Worm (Caenorhabditis elegans) whole organism, mixed stage, embryonic: Measurements from ENCODE around the gene mrps-16.

ENCODE experiments used
- ceh-39 ChIP-seq: fragments of 150-350 bp; optimal IDR thresholded peaks from 2 replicates; lab custom pipeline; 2014; ENCODE audit warnings: missing biosample characterization, missing genetic modification characterization
- elt-1 ChIP-seq: sonication (generic microtip); optimal IDR thresholded peaks from 2 replicates; lab custom pipeline; 2017; ENCODE audit warnings: missing genetic modification characterization, mild to moderate bottlenecking, missing compliant biosample characterization, antibody characterized with exemption, moderate library complexity, borderline replicate concordance; ENCODE audit not compliant: insufficient read depth
- lin-13 ChIP-seq: fragments of 150-350 bp; optimal IDR thresholded peaks from 2 replicates; lab custom pipeline; 2014; ENCODE audit warnings: missing biosample characterization, missing genetic modification characterization
- mab-5 ChIP-seq: fragments of 150-350 bp; optimal IDR thresholded peaks from 2 replicates; lab custom pipeline; 2014; ENCODE audit warnings: missing biosample characterization, missing genetic modification characterization

DNA sequence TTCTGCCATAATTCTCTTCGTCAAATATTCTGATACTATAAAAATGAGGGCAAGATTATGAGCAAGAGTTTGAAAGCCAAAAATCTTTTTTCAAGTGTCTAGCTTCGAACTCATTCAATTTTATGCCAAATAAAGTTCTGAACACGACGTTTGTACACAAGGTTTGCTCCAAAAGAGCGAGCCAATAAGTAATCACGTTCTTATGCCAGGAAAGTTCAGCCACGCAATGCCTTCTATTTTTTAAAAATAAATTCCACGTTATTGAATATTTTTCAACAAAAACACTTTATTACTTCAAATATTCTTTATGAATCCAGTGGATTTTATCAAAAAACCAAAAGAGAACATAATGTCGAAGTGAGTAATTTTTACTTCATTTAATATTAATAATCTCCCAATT is 13.7 kb downstream of the mrps-16 start, which contains the start of gene nep-5:
- no peak for TF ChIP-seq elt-1 (tag; lab: Kevin White, UChicago)
- TF ChIP-seq ceh-39 (tag; lab: Kevin White, UChicago) = no peak
- TF ChIP-seq lin-13 (tag; lab: Kevin White, UChicago) = no peak
- no peak for TF ChIP-seq mab-5 (tag; lab: Kevin White, UChicago)
